Worm (Caenorhabditis elegans) whole organism, L3 larva: ENCODE data around the gene C46F11.4.

Experiments used
- lin-15B ChIP-seq: fragments of 150-350 bp; optimal IDR thresholded peaks from 2 replicates; lab custom pipeline; 2014; ENCODE audit warnings: missing biosample characterization, missing genetic modification characterization
- lin-39 ChIP-seq: fragments of 150-350 bp; optimal IDR thresholded peaks from 2 replicates; lab custom pipeline; 2018; ENCODE audit warnings: missing biosample characterization, missing genetic modification reagents, missing genetic modification characterization
- nhr-25 ChIP-seq: sonication (generic microtip); optimal IDR thresholded peaks from 2 replicates; lab custom pipeline; 2017; ENCODE audit warnings: missing biosample characterization, missing genetic modification characterization
- pqm-1 ChIP-seq: fragments of 150-350 bp; optimal IDR thresholded peaks from 2 replicates; lab custom pipeline; 2017; ENCODE audit warnings: missing biosample characterization, missing genetic modification characterization, inconsistent platforms

- no peak for TF ChIP-seq pqm-1 (tag; lab: Kevin White, UChicago)
- no peak for TF ChIP-seq nhr-25 (tag; lab: Kevin White, UChicago)
- no peak for TF ChIP-seq lin-39 (tag; lab: Kevin White, UChicago)
- TF ChIP-seq lin-15B = no peak
Measured at ce11 chrIII:3670984-3671383, 6.9 kb upstream of the C46F11.4 start.
